Worm (Caenorhabditis elegans): Measurements from ENCODE around the gene W02A2.12.

ce11 chrIV:13300591-13300990 is 48.0 kb downstream of the W02A2.12 start, which contains the start of gene csn-6:
- TF ChIP-seq F13C5.2 (tag; optimal IDR thresholded peaks at IDR 0.05): no peak
- no peak for TF ChIP-seq B0310.2 (tag; optimal IDR thresholded peaks at IDR 0.05)
- TF ChIP-seq sea-1 (GFP tag; conservative IDR thresholded peaks at IDR 0.05): no peak
- no peak for TF ChIP-seq ama-1 (optimal IDR thresholded peaks at IDR 0.05)
- no peak for TF ChIP-seq aly-1 (tag; optimal IDR thresholded peaks at IDR 0.05)
- no peak for TF ChIP-seq tbx-37 (GFP tag; conservative IDR thresholded peaks at IDR 0.05)
- no peak for TF ChIP-seq flt-1 (GFP tag; IDR thresholded peaks at IDR 0.05)
- TF ChIP-seq ets-7 (tag; optimal IDR thresholded peaks at IDR 0.05): no peak
- TF ChIP-seq hnd-1 (tag; optimal IDR thresholded peaks at IDR 0.05): no peak
- no peak for TF ChIP-seq tra-4 (tag; optimal IDR thresholded peaks at IDR 0.05)
- TF ChIP-seq tbx-11 (GFP tag; IDR thresholded peaks at IDR 0.05): no peak
- no peak for TF ChIP-seq ceh-36 (tag; optimal IDR thresholded peaks at IDR 0.05)
